Worm (Caenorhabditis elegans): ENCODE results near the gene dhs-23.

- TF ChIP-seq rnt-1 (tag; optimal IDR thresholded peaks at IDR 0.05): no peak
- no peak for TF ChIP-seq ama-1 (optimal IDR thresholded peaks at IDR 0.05)
- TF ChIP-seq dve-1 (tag; optimal IDR thresholded peaks at IDR 0.05): no peak
- no peak for TF ChIP-seq tbx-2 (tag; optimal IDR thresholded peaks at IDR 0.05)
- TF ChIP-seq nhr-11 (tag; optimal IDR thresholded peaks at IDR 0.05): no peak
- no peak for TF ChIP-seq pha-4 (tag; optimal IDR thresholded peaks at IDR 0.05)
- no peak for TF ChIP-seq K09A11.1 (tag; optimal IDR thresholded peaks at IDR 0.05; ENCODE audit: insufficient read depth)
- TF ChIP-seq fkh-10 (GFP tag; optimal IDR thresholded peaks at IDR 0.05): no peak
- no peak for TF ChIP-seq zip-5 (tag; optimal IDR thresholded peaks at IDR 0.05)
- no peak for TF ChIP-seq ceh-9 (tag; optimal IDR thresholded peaks at IDR 0.05)
Measured at ce11 chrV:15415951-15416350, 34.9 kb downstream of the dhs-23 start, which contains the start of gene srh-265.
